Worm (Caenorhabditis elegans): Measurements from ENCODE around the gene try-4.

try-4 gene

ce11 chrV:20891871-20892270 lies 30.9 kb upstream of the try-4 start:
- TF ChIP-seq zip-11 (GFP tag; IDR thresholded peaks at IDR 0.05) (no peak), unc-62 (GFP tag; optimal IDR thresholded peaks at IDR 0.05 in 1 of 2) (peak in 1 of 2 experiments; percentile 94), unc-62 (tag; optimal IDR thresholded peaks at IDR 0.05) (no peak)

ce11 chrV:20879069-20879667 lies 18.2 kb upstream of the try-4 start, which contains the start of gene unc-80:
Gene unc-80, plus strand, starts transcription at chrV:20879601.
- no peak for TF ChIP-seq Y5F2A.4 (GFP tag; optimal IDR thresholded peaks at IDR 0.05)
- TF ChIP-seq lir-3 (tag; optimal IDR thresholded peaks at IDR 0.05): no peak
- TF ChIP-seq lin-1 (GFP tag; IDR thresholded peaks at IDR 0.05): no peak
- no peak for TF ChIP-seq php-3 (GFP tag; IDR thresholded peaks at IDR 0.05)
- TF ChIP-seq Y105C5A.15 (GFP tag; IDR thresholded peaks at IDR 0.05): no peak
- TF ChIP-seq daf-16 (GFP tag; optimal IDR thresholded peaks at IDR 0.05): no peak
- TF ChIP-seq daf-16 (tag; optimal IDR thresholded peaks at IDR 0.05): no peak
- no peak for TF ChIP-seq ztf-7 (tag; optimal IDR thresholded peaks at IDR 0.05)
- no peak for TF ChIP-seq egl-43 (GFP tag; IDR thresholded peaks at IDR 0.05)
- no peak for TF ChIP-seq aha-1 (tag)
- no peak for TF ChIP-seq F26F4.8 (GFP tag; conservative IDR thresholded peaks at IDR 0.05)
- TF ChIP-seq mdt-29 (GFP tag; IDR thresholded peaks at IDR 0.05): no peak
- no peak for TF ChIP-seq mes-2 (tag; optimal IDR thresholded peaks at IDR 0.05; ENCODE audit: poor library complexity, severe bottlenecking)
- TF ChIP-seq duxl-1 (tag; optimal IDR thresholded peaks at IDR 0.05; ENCODE audit: poor library complexity): no peak
- TF ChIP-seq unc-62 (GFP tag; optimal IDR thresholded peaks at IDR 0.05 in 1 of 2): peak in 1 of 2 experiments; percentile 89
- TF ChIP-seq unc-62 (tag; optimal IDR thresholded peaks at IDR 0.05): no peak
- no peak for TF ChIP-seq nhr-76 (tag; optimal IDR thresholded peaks at IDR 0.05)
- no peak for TF ChIP-seq gei-8 (GFP tag; optimal IDR thresholded peaks at IDR 0.05)
- TF ChIP-seq lin-29 (GFP tag; IDR thresholded peaks at IDR 0.05): no peak
- no peak for TF ChIP-seq nhr-237 (tag; optimal IDR thresholded peaks at IDR 0.05)
- TF ChIP-seq hif-1 (tag; optimal IDR thresholded peaks at IDR 0.05): no peak
- TF ChIP-seq nhr-111 (GFP tag; optimal IDR thresholded peaks at IDR 0.05): no peak
- peak; percentile 62 for TF ChIP-seq rbr-2 (tag; optimal IDR thresholded peaks at IDR 0.05)
- no peak for TF ChIP-seq sdz-12 (GFP tag; optimal IDR thresholded peaks at IDR 0.05)
- no peak for TF ChIP-seq ZK546.5 (tag; optimal IDR thresholded peaks at IDR 0.05)
- TF ChIP-seq zip-2 (tag; optimal IDR thresholded peaks at IDR 0.05): no peak
- TF ChIP-seq F44E2.7 (GFP tag; IDR thresholded peaks at IDR 0.05): no peak
- peak; percentile 8 for TF ChIP-seq hlh-30 (tag; optimal IDR thresholded peaks at IDR 0.05; ENCODE audit: insufficient read depth)
- no peak for TF ChIP-seq attf-4 (tag; optimal IDR thresholded peaks at IDR 0.05)
- TF ChIP-seq zfp-2 (tag; optimal IDR thresholded peaks at IDR 0.05): no peak
- TF ChIP-seq mxl-2 (GFP tag; conservative IDR thresholded peaks at IDR 0.05): no peak
- no peak for TF ChIP-seq ceh-32 (tag; optimal IDR thresholded peaks at IDR 0.05; ENCODE audit: poor library complexity)
- TF ChIP-seq dmd-8 (GFP tag; IDR thresholded peaks at IDR 0.05): no peak
- no peak for TF ChIP-seq spr-1 (tag; optimal IDR thresholded peaks at IDR 0.05)
- TF ChIP-seq nhr-10 (tag; optimal IDR thresholded peaks at IDR 0.05): no peak
- TF ChIP-seq lin-38 (GFP tag; IDR thresholded peaks at IDR 0.05): no peak
- TF ChIP-seq dmd-6 (GFP tag; IDR thresholded peaks at IDR 0.05): no peak
- no peak for TF ChIP-seq daf-8 (GFP tag; IDR thresholded peaks at IDR 0.05)
- TF ChIP-seq R02D3.7 (tag; optimal IDR thresholded peaks at IDR 0.05): no peak
- no peak for TF ChIP-seq unc-130 (GFP tag; optimal IDR thresholded peaks at IDR 0.05)
- no peak for TF ChIP-seq lin-15B (tag; optimal IDR thresholded peaks at IDR 0.05)
- no peak for TF ChIP-seq nhr-6 (tag; optimal IDR thresholded peaks at IDR 0.05)
- TF ChIP-seq ceh-44 (GFP tag; IDR thresholded peaks at IDR 0.05): no peak
- no peak for TF ChIP-seq Y75B8A.6 (GFP tag; IDR thresholded peaks at IDR 0.05)
- TF ChIP-seq zip-11 (GFP tag; IDR thresholded peaks at IDR 0.05): no peak
- no peak for TF ChIP-seq dve-1 (tag; optimal IDR thresholded peaks at IDR 0.05; ENCODE audit: insufficient read depth)
- no peak for TF ChIP-seq jun-1 (tag; optimal IDR thresholded peaks at IDR 0.05)
- TF ChIP-seq zag-1 (tag; optimal IDR thresholded peaks at IDR 0.05): no peak
- no peak for TF ChIP-seq ceh-82 (tag; optimal IDR thresholded peaks at IDR 0.05)
- TF ChIP-seq set-16 (GFP tag; IDR thresholded peaks at IDR 0.05): no peak

Measured in whole organism, L4 larva.